Worm (Caenorhabditis elegans): ENCODE results near the gene frh-1.
A peak's percentile ranks its signal among the peaks of the same experiment; 100 is the strongest.

Gene frh-1

DNA sequence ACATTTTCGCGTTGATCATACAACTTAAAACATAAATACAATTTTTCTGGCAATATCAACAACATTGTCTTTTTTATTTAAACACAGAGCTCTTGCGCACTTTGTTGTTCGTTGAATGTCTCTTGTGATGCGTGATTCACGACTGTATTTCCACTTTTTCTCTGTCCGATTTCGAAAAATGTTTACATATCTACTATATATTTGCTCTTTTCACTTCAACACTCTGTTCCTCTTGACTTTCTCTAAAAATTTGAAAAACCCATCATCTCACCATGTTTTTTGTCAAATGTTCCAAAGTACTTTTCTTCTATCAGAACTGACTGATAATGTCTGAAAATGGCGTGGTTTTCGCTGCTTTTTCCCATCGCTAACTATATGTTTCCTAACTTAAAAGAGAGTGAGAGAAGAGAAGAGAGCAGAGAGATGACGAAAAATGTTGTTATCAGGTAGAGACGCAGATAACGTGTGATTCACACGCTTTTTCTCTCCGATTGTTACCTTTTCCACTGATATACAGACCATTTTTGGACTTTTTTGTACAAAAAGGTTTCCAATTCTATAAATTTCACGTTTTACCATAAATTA is 5.2 kb upstream of the frh-1 start (continued):
- TF ChIP-seq tag-97 (GFP tag; IDR thresholded peaks at IDR 0.05) (no peak), lin-13 (GFP tag; optimal IDR thresholded peaks at IDR 0.05) (peak; percentile 14), mes-2 (tag; optimal IDR thresholded peaks at IDR 0.05; ENCODE audit: poor library complexity, severe bottlenecking) (peak; percentile 29), fkh-10 (GFP tag; optimal IDR thresholded peaks at IDR 0.05) (no peak), aly-2 (tag; optimal IDR thresholded peaks at IDR 0.05) (no peak), zip-2 (tag; optimal IDR thresholded peaks at IDR 0.05) (no peak)

DNA sequence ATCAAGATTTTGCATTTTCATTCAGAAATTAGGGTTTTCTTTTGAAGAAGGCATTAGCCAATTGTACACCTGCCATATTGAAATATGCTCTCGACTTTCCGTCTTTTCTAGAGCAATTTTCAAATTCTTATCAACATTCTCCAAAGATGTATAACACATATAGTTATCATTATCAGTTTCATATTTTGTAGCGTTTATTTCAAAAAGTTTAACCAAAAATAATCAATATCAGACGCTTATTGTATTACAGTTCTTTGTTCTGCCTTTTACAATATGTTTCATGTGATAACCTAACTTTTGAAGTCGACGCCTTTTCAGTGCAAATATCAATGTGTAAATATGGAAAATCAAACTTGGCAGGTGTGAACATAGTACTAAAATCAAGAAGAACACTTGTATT is 3.3 kb upstream of the frh-1 start:
- TF ChIP-seq tag-97 (GFP tag; IDR thresholded peaks at IDR 0.05) (no peak), lin-15B (tag; optimal IDR thresholded peaks at IDR 0.05) (no peak), lin-1 (GFP tag; IDR thresholded peaks at IDR 0.05) (no peak), nhr-11 (tag; optimal IDR thresholded peaks at IDR 0.05) (no peak), F44E2.7 (GFP tag; IDR thresholded peaks at IDR 0.05) (no peak), pqm-1 (tag; optimal IDR thresholded peaks at IDR 0.05) (peak; percentile 11), nhr-77 (tag; optimal IDR thresholded peaks at IDR 0.05) (peak; percentile 43), ceh-62 (tag; optimal IDR thresholded peaks at IDR 0.05) (no peak), nhr-41 (GFP tag; IDR thresholded peaks at IDR 0.05) (no peak), lim-7 (GFP tag; IDR thresholded peaks at IDR 0.05) (no peak), spr-1 (tag; optimal IDR thresholded peaks at IDR 0.05) (no peak), hlh-11 (tag; optimal IDR thresholded peaks at IDR 0.05) (peak; percentile 41), T20F7.1 (GFP tag; optimal IDR thresholded peaks at IDR 0.05) (peak; percentile 11), daf-12 (tag; optimal IDR thresholded peaks at IDR 0.05) (no peak), mep-1 (tag; optimal IDR thresholded peaks at IDR 0.05) (peak; percentile 36), dmd-6 (GFP tag; IDR thresholded peaks at IDR 0.05) (no peak; the same call in 1 of the 2 replicates), daf-16 (GFP tag; optimal IDR thresholded peaks at IDR 0.05) (no peak), daf-16 (tag; optimal IDR thresholded peaks at IDR 0.05) (peak; percentile 34), dve-1 (tag; optimal IDR thresholded peaks at IDR 0.05; ENCODE audit: insufficient read depth) (peak; percentile 58), nhr-28 (tag; optimal IDR thresholded peaks at IDR 0.05) (peak; percentile 83)

DNA sequence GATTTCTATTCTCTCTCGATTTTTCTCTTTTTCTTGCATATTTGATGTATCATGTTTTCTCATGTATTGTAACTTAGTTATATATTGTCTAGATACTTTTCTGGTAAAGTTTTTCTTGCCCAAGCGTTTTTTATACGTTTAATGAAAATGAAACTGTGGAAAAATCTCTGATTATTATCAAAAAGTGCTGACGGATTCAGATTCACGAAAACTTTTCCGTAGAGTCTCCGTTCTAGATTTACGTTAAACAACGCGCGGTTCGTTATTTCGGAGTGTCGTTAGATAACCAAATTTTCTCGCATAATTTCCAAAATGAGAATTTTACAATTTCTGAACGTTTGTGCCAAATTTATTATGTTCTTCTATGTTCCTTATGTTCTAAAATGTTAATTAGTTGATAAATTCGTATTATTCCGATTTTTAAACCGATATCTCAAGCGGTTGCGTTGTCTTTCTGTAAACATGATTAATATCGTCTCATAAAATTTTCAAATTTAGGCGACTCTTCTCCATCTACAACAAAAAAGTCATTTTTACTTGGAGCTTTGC is 1.0 kb downstream of the frh-1 start, which contains the start of gene ptp-2:
TSS of gene ptp-2 (plus strand) at position 499 of the 549 bp plus-strand sequence.
- TF ChIP-seq ctbp-1 (GFP tag; IDR thresholded peaks at IDR 0.05) (no peak), lin-1 (GFP tag; IDR thresholded peaks at IDR 0.05) (no peak), lin-38 (GFP tag; IDR thresholded peaks at IDR 0.05) (peak; percentile 45; the same call in 1 of the 2 replicates), mep-1 (tag; optimal IDR thresholded peaks at IDR 0.05) (peak; percentile 61), zip-2 (tag; optimal IDR thresholded peaks at IDR 0.05) (no peak), Y5F2A.4 (GFP tag; optimal IDR thresholded peaks at IDR 0.05) (no peak), dve-1 (tag; optimal IDR thresholded peaks at IDR 0.05; ENCODE audit: insufficient read depth) (peak; percentile 11), daf-8 (GFP tag; IDR thresholded peaks at IDR 0.05) (no peak), R02D3.7 (tag; optimal IDR thresholded peaks at IDR 0.05) (peak; percentile 25), daf-16 (GFP tag; optimal IDR thresholded peaks at IDR 0.05) (no peak), daf-16 (tag; optimal IDR thresholded peaks at IDR 0.05) (peak; percentile 1), lsy-2 (tag; optimal IDR thresholded peaks at IDR 0.05) (peak in 1 of 2 experiments; percentile 64), T20F7.1 (GFP tag; optimal IDR thresholded peaks at IDR 0.05) (peak; percentile 96), ama-1 (optimal IDR thresholded peaks at IDR 0.05) (peak; percentile 5), Y48G9A.11 (GFP tag; IDR thresholded peaks at IDR 0.05) (peak; percentile 93), F26F4.8 (GFP tag; conservative IDR thresholded peaks at IDR 0.05) (no peak), mes-2 (tag; optimal IDR thresholded peaks at IDR 0.05; ENCODE audit: poor library complexity, severe bottlenecking) (peak; percentile 65), unc-62 (GFP tag; optimal IDR thresholded peaks at IDR 0.05 in 1 of 2) (peak in 1 of 2 experiments; percentile 70), unc-62 (tag; optimal IDR thresholded peaks at IDR 0.05) (no peak), hif-1 (tag; optimal IDR thresholded peaks at IDR 0.05) (peak in 1 of 2 experiments; percentile 27), aha-1 (tag) (no peak)
